Worm (Caenorhabditis elegans): ENCODE measurements around the gene F29B9.8.

ce11 chrIV:4688221-4688620 is 40.7 kb downstream of the F29B9.8 start, which contains the start of gene bus-4:
- TF ChIP-seq dve-1 (tag; optimal IDR thresholded peaks at IDR 0.05; ENCODE audit: insufficient read depth) = no peak
- no peak for TF ChIP-seq ctbp-1 (GFP tag; IDR thresholded peaks at IDR 0.05)
- TF ChIP-seq zip-11 (GFP tag; IDR thresholded peaks at IDR 0.05) = no peak
- TF ChIP-seq snpc-4 (tag; optimal IDR thresholded peaks at IDR 0.05) = no peak
- no peak for TF ChIP-seq nhr-237 (tag; optimal IDR thresholded peaks at IDR 0.05)
- no peak for TF ChIP-seq nhr-11 (tag; optimal IDR thresholded peaks at IDR 0.05)
- no peak for TF ChIP-seq nhr-111 (GFP tag; optimal IDR thresholded peaks at IDR 0.05)
- no peak for TF ChIP-seq unc-62 (GFP tag; optimal IDR thresholded peaks at IDR 0.05 in 1 of 2)
- TF ChIP-seq unc-62 (tag; optimal IDR thresholded peaks at IDR 0.05) = no peak
